Fruit fly (Drosophila melanogaster) whole organism, adult: ENCODE data around the gene mdy.
A peak's percentile ranks its signal among the peaks of the same experiment; 100 is the strongest.

ENCODE experiments used
- CG11617 ChIP-seq: fragments of 200-800 bp; sonication (Bioruptor generic); optimal IDR thresholded peaks from 2 replicates; lab custom pipeline; 2017; ENCODE audit warnings: mild to moderate bottlenecking, missing biosample characterization, missing genetic modification reagents, missing genetic modification characterization
- CG12768 ChIP-seq: fragments of 200-800 bp; sonication (Bioruptor generic); optimal IDR thresholded peaks from 2 replicates; lab custom pipeline; 2017; ENCODE audit warnings: missing biosample characterization, missing genetic modification characterization, mild to moderate bottlenecking, moderate library complexity, missing genetic modification reagents
- CG14711 ChIP-seq: fragments of 200-800 bp; sonication (Bioruptor generic); optimal IDR thresholded peaks from 2 replicates; lab custom pipeline; 2018; ENCODE audit warnings: missing biosample characterization, mild to moderate bottlenecking, missing genetic modification characterization, moderate library complexity
- CG1620 ChIP-seq: fragments of 200-800 bp; sonication (Bioruptor generic); optimal IDR thresholded peaks from 2 replicates; lab custom pipeline; 2016; ENCODE audit warnings: missing biosample characterization, missing genetic modification characterization
- CG33017 ChIP-seq: fragments of 200-800 bp; sonication (Bioruptor generic); optimal IDR thresholded peaks from 2 replicates; lab custom pipeline; 2018; ENCODE audit warnings: missing biosample characterization, mild to moderate bottlenecking, missing genetic modification characterization, moderate library complexity
- CG5204 ChIP-seq: fragments of 200-800 bp; sonication (Bioruptor generic); optimal IDR thresholded peaks from 2 replicates; lab custom pipeline; 2016; ENCODE audit warnings: missing biosample characterization, missing genetic modification characterization
- CG7045 ChIP-seq: fragments of 200-800 bp; sonication (Bioruptor generic); optimal IDR thresholded peaks from 2 replicates; lab custom pipeline; 2017; ENCODE audit warnings: missing biosample characterization, mild to moderate bottlenecking, missing genetic modification characterization
- CG7101 ChIP-seq: fragments of 200-800 bp; sonication (Bioruptor generic); optimal IDR thresholded peaks from 2 replicates; lab custom pipeline; 2018; ENCODE audit warnings: missing biosample characterization, mild to moderate bottlenecking, missing genetic modification characterization, moderate library complexity
- Clk ChIP-seq: fragments of 200-800 bp; sonication (Bioruptor generic); optimal IDR thresholded peaks from 2 replicates; lab custom pipeline; 2017; ENCODE audit warnings: missing biosample characterization, missing genetic modification characterization
- Crg-1 ChIP-seq: fragments of 200-800 bp; sonication (Bioruptor generic); optimal IDR thresholded peaks from 2 replicates; lab custom pipeline; 2016; ENCODE audit warnings: missing biosample characterization, missing genetic modification characterization
- Hr96 ChIP-seq: fragments of 200-800 bp; sonication (Bioruptor generic); optimal IDR thresholded peaks from 2 replicates; lab custom pipeline; 2016; ENCODE audit warnings: missing biosample characterization, missing genetic modification characterization
- Mnt ChIP-seq: fragments of 200-800 bp; sonication (Bioruptor generic); optimal IDR thresholded peaks from 2 replicates; lab custom pipeline; 2016; ENCODE audit warnings: missing biosample characterization, mild to moderate bottlenecking, missing genetic modification characterization
- bab1 ChIP-seq: fragments of 200-800 bp; sonication (Bioruptor generic); optimal IDR thresholded peaks from 3 replicates; lab custom pipeline; 2019; ENCODE audit warnings: missing biosample characterization, mild to moderate bottlenecking, missing genetic modification characterization, moderate library complexity
- cnc ChIP-seq, 2 experiments: fragments of >200 bp; optimal IDR thresholded peaks; 2 replicates each; lab custom pipeline; 2017
- kay ChIP-seq: fragments of 200-800 bp; sonication (Bioruptor generic); peaks from one replicate; lab custom pipeline; 2016; ENCODE audit warnings: missing biosample characterization, missing genetic modification characterization, borderline replicate concordance
- ovo ChIP-seq: fragments of 200-800 bp; sonication (Bioruptor generic); optimal IDR thresholded peaks from 2 replicates; lab custom pipeline; 2016; ENCODE audit warnings: missing biosample characterization, missing genetic modification characterization
- pad ChIP-seq: fragments of 200-800 bp; sonication (Bioruptor generic); optimal IDR thresholded peaks from 3 replicates; lab custom pipeline; 2017; ENCODE audit warnings: missing biosample characterization, missing genetic modification characterization, mild to moderate bottlenecking, moderate library complexity, missing genetic modification reagents
- tj ChIP-seq: fragments of 200-800 bp; sonication (Bioruptor generic); optimal IDR thresholded peaks from 3 replicates; lab custom pipeline; 2017; ENCODE audit warnings: missing biosample characterization, mild to moderate bottlenecking, missing genetic modification characterization, moderate library complexity
- toe ChIP-seq: fragments of 200-800 bp; sonication (Bioruptor generic); optimal IDR thresholded peaks from 2 replicates; lab custom pipeline; 2016; ENCODE audit warnings: missing biosample characterization, missing genetic modification characterization

Gene mdy

dm6 chr2L:16796104-16796645 is 20.3 kb upstream of the mdy start, which contains the start of gene Ugt37E1:
Gene Ugt37E1 (plus strand): TSS chr2L:16796595.
- TF ChIP-seq Clk (GFP tag; lab: Kevin White, UChicago): no peak
- TF ChIP-seq Mnt (GFP tag; lab: Kevin White, UChicago): no peak
- TF ChIP-seq kay (GFP tag; lab: Kevin White, UChicago): peak; percentile 58

dm6 chr2L:16798705-16799104 is 17.8 kb upstream of the mdy start, which contains the start of gene Ugt37D1:
Gene Ugt37D1 (plus strand): TSS chr2L:16799025.
- no peak for TF ChIP-seq CG12768 (GFP tag; lab: Kevin White, UChicago)
- TF ChIP-seq CG7045 (GFP tag; lab: Kevin White, UChicago): peak; percentile 11
- peak; percentile 7 for TF ChIP-seq Mnt (GFP tag; lab: Kevin White, UChicago)
- no peak for TF ChIP-seq Crg-1 (GFP tag; lab: Kevin White, UChicago)
- TF ChIP-seq CG33017 (tag; lab: Kevin White, UChicago): peak; percentile 33
- no peak for TF ChIP-seq CG11617 (GFP tag; lab: Kevin White, UChicago)
- peak in 1 of 2 experiments; percentile 42 for TF ChIP-seq cnc (optimal IDR thresholded peaks at IDR 0.05; lab: Kevin White, UChicago)
- TF ChIP-seq kay (GFP tag; lab: Kevin White, UChicago): peak; percentile 90

dm6 chr2L:16799496-16799895 is 17.0 kb upstream of the mdy start:
- TF ChIP-seq Hr96 (GFP tag; lab: Kevin White, UChicago): no peak
- peak; percentile 9 for TF ChIP-seq Mnt (GFP tag; lab: Kevin White, UChicago)
- no peak for TF ChIP-seq bab1 (GFP tag; lab: Kevin White, UChicago)

dm6 chr2L:16801578-16802152 is 14.8 kb upstream of the mdy start:
- no peak for TF ChIP-seq cnc (optimal IDR thresholded peaks at IDR 0.05; lab: Kevin White, UChicago)
- peak; percentile 42 for TF ChIP-seq kay (GFP tag; lab: Kevin White, UChicago)

dm6 chr2L:16803638-16804037 is 12.8 kb upstream of the mdy start:
- TF ChIP-seq CG5204 (no peak), CG33017 (tag; lab: Kevin White, UChicago) (no peak), CG7045 (GFP tag; lab: Kevin White, UChicago) (no peak), kay (GFP tag; lab: Kevin White, UChicago) (no peak), CG14711 (tag; lab: Kevin White, UChicago) (no peak), CG7101 (no peak), Hr96 (GFP tag; lab: Kevin White, UChicago) (no peak), ovo (GFP tag; lab: Kevin White, UChicago) (no peak)

dm6 chr2L:16804376-16804934 is 12.0 kb upstream of the mdy start, which contains the start of gene CG13272:
Gene CG13272 (plus strand): TSS chr2L:16804884.
- TF ChIP-seq CG7101: no peak
- TF ChIP-seq Mnt (GFP tag; lab: Kevin White, UChicago): no peak
- TF ChIP-seq Crg-1 (GFP tag; lab: Kevin White, UChicago): no peak

dm6 chr2L:16808752-16809151 is 7.7 kb upstream of the mdy start:
- TF ChIP-seq bab1 (GFP tag; lab: Kevin White, UChicago) (no peak), pad (GFP tag; lab: Kevin White, UChicago) (no peak), CG33017 (tag; lab: Kevin White, UChicago) (no peak), CG11617 (GFP tag; lab: Kevin White, UChicago) (no peak), cnc (optimal IDR thresholded peaks at IDR 0.05; lab: Kevin White, UChicago) (no peak), toe (GFP tag; lab: Kevin White, UChicago) (no peak), tj (no peak), CG7101 (no peak), CG5204 (no peak), CG1620 (GFP tag; lab: Kevin White, UChicago) (no peak), CG7045 (GFP tag; lab: Kevin White, UChicago) (no peak), CG14711 (tag; lab: Kevin White, UChicago) (no peak), kay (GFP tag; lab: Kevin White, UChicago) (no peak), CG12768 (GFP tag; lab: Kevin White, UChicago) (no peak)

- TF ChIP-seq cnc (optimal IDR thresholded peaks at IDR 0.05; lab: Kevin White, UChicago): no peak
- TF ChIP-seq tj: peak; percentile 31
These were observed 259 bp downstream of the mdy start for dm6 chr2L:16816750-16817087.
